Worm (Caenorhabditis elegans) whole organism, L1 larva: ENCODE results near the gene smc-6.

ENCODE experiments used
- ceh-82 ChIP-seq, 3 experiments: fragments of 150-350 bp in 1 of 3; sonication (generic microtip) in 2 of 3; optimal IDR thresholded peaks; 2 replicates each; lab custom pipeline; 2014 to 2017; ENCODE audit warnings: missing biosample characterization in 3 of 3, missing genetic modification characterization in 3 of 3
- lir-3 ChIP-seq: sonication (generic microtip); optimal IDR thresholded peaks from 2 replicates; lab custom pipeline; 2016; ENCODE audit warnings: mild to moderate bottlenecking, missing genetic modification characterization, moderate library complexity, missing compliant biosample characterization; ENCODE audit not compliant: poor library complexity
- mdl-1 ChIP-seq, 2 experiments: fragments of 150-350 bp; optimal IDR thresholded peaks; 2 replicates each; lab custom pipeline; 2014 to 2017; ENCODE audit warnings: missing biosample characterization in 2 of 2, missing genetic modification characterization in 2 of 2, inconsistent platforms in 1 of 2
- mef-2 ChIP-seq: fragments of 150-350 bp; optimal IDR thresholded peaks from 2 replicates; lab custom pipeline; 2014; ENCODE audit warnings: missing biosample characterization, missing genetic modification characterization
- nhr-28 ChIP-seq: fragments of 150-350 bp; optimal IDR thresholded peaks from 2 replicates; lab custom pipeline; 2014; ENCODE audit warnings: missing biosample characterization, missing genetic modification characterization
- nhr-47 ChIP-seq: sonication (generic microtip); optimal IDR thresholded peaks from 2 replicates; lab custom pipeline; 2016; ENCODE audit warnings: mild to moderate bottlenecking, missing genetic modification characterization, moderate library complexity, missing compliant biosample characterization
- tbx-2 ChIP-seq: sonication (generic microtip); optimal IDR thresholded peaks from 2 replicates; lab custom pipeline; 2016; ENCODE audit warnings: missing genetic modification characterization, missing compliant biosample characterization
- tlp-1 ChIP-seq: fragments of 150-350 bp; optimal IDR thresholded peaks from 2 replicates; lab custom pipeline; 2014; ENCODE audit warnings: missing biosample characterization, missing genetic modification characterization
- unc-62 ChIP-seq: fragments of 150-350 bp; optimal IDR thresholded peaks from 2 replicates; lab custom pipeline; 2014; ENCODE audit warnings: missing biosample characterization, missing genetic modification reagents, missing genetic modification characterization
- xbp-1 ChIP-seq: sonication (generic microtip); optimal IDR thresholded peaks from 2 replicates; lab custom pipeline; 2016; ENCODE audit warnings: missing genetic modification characterization, missing compliant biosample characterization

- no peak for TF ChIP-seq nhr-47 (tag; lab: Kevin White, UChicago)
- TF ChIP-seq tlp-1 (tag; lab: Kevin White, UChicago), result no peak
- no peak for TF ChIP-seq mdl-1 (tag; optimal IDR thresholded peaks at IDR 0.05; lab: Kevin White, UChicago)
- TF ChIP-seq tbx-2, result no peak
- no peak for TF ChIP-seq nhr-28 (tag; lab: Kevin White, UChicago)
- TF ChIP-seq xbp-1, result no peak
- TF ChIP-seq unc-62 (GFP tag; lab: Kevin White, UChicago), result no peak
- TF ChIP-seq ceh-82 (tag; optimal IDR thresholded peaks at IDR 0.05; lab: Kevin White, UChicago), result no peak
- TF ChIP-seq mef-2, result no peak
- no peak for TF ChIP-seq lir-3 (tag; lab: Kevin White, UChicago)
Observed at ce11 chrII:11577397-11577796, 1.1 kb upstream of the smc-6 start, which contains the start of gene pcs-1.
